Fruit fly (Drosophila melanogaster) whole organism, embryonic: Measurements from ENCODE around the gene Muc91C.
A peak's percentile ranks its signal among the peaks of the same experiment; 100 is the strongest.

Experiments
- ATbp ChIP-seq: fragments of 200-800 bp; sonication (Bioruptor generic); optimal IDR thresholded peaks from 2 replicates; lab custom pipeline; 2017; ENCODE audit warnings: missing biosample characterization, mild to moderate bottlenecking, missing genetic modification characterization, missing genetic modification reagents
- Antp ChIP-seq: fragments of 200-800 bp; sonication (Bioruptor generic); optimal IDR thresholded peaks from 3 replicates; lab custom pipeline; 2016; ENCODE audit warnings: missing biosample characterization, missing genetic modification characterization
- Atf3 ChIP-seq: fragments of 200-800 bp; sonication (Bioruptor generic); optimal IDR thresholded peaks from 3 replicates; lab custom pipeline; 2016; ENCODE audit warnings: missing biosample characterization, missing genetic modification characterization
- B-H1 ChIP-seq: fragments of 200-800 bp; sonication (Bioruptor generic); IDR thresholded peaks from 3 replicates; pipeline ENCODE4 v1.3.6; 2022; ENCODE audit warnings: missing biosample characterization, missing genetic modification characterization
- BEAF-32 ChIP-seq: fragments of 200-800 bp; sonication (Bioruptor generic); optimal IDR thresholded peaks from 3 replicates; lab custom pipeline; 2017; ENCODE audit warnings: missing biosample characterization, missing genetic modification characterization, mild to moderate bottlenecking, moderate library complexity, missing genetic modification reagents
- CG11456 ChIP-seq: fragments of 200-800 bp; sonication (Bioruptor generic); IDR thresholded peaks from 3 replicates; pipeline ENCODE4 v1.3.6; 2022; ENCODE audit warnings: missing biosample characterization, missing genetic modification characterization
- CG1233 ChIP-seq: fragments of 200-800 bp; sonication (Bioruptor generic); optimal IDR thresholded peaks from 4 replicates; lab custom pipeline; 2018; ENCODE audit warnings: missing biosample characterization, mild to moderate bottlenecking, missing genetic modification characterization
- CG14441 ChIP-seq: fragments of 200-800 bp; sonication (Bioruptor generic); IDR thresholded peaks from 2 replicates; pipeline ENCODE4 v1.3.6; 2022; ENCODE audit warnings: missing biosample characterization, missing genetic modification characterization
- CG14860 ChIP-seq: fragments of 200-800 bp; sonication (Bioruptor generic); IDR thresholded peaks from 3 replicates; pipeline ENCODE4 v1.3.6; 2022; ENCODE audit warnings: missing biosample characterization, missing genetic modification characterization; ENCODE audit not compliant: partially characterized antibody
- CG1602 ChIP-seq: fragments of 200-800 bp; sonication (Bioruptor generic); optimal IDR thresholded peaks from 3 replicates; lab custom pipeline; 2016; ENCODE audit warnings: missing biosample characterization, missing genetic modification characterization
- CG2199 ChIP-seq: fragments of 200-800 bp; sonication (Bioruptor generic); IDR thresholded peaks from 3 replicates; pipeline ENCODE4 v1.3.6; 2022; ENCODE audit warnings: missing biosample characterization, missing genetic modification characterization
- CG5953 ChIP-seq: fragments of 200-800 bp; sonication (Bioruptor generic); IDR thresholded peaks from 2 replicates; pipeline ENCODE4 v1.3.6; 2022; ENCODE audit warnings: missing biosample characterization, missing genetic modification characterization
- CG6765 ChIP-seq: fragments of 200-800 bp; sonication (Bioruptor generic); optimal IDR thresholded peaks from 3 replicates; lab custom pipeline; 2017; ENCODE audit warnings: missing biosample characterization, mild to moderate bottlenecking, missing genetic modification characterization
- CG8765 ChIP-seq: fragments of 200-800 bp; sonication (Bioruptor generic); IDR thresholded peaks from 2 replicates; pipeline ENCODE4 v1.3.6; 2022; ENCODE audit warnings: missing biosample characterization, missing genetic modification characterization
- Dll ChIP-seq: fragments of 200-800 bp; sonication (Bioruptor generic); IDR thresholded peaks from 4 replicates; pipeline ENCODE4 v1.3.6; 2022; ENCODE audit warnings: missing biosample characterization, missing genetic modification characterization; ENCODE audit not compliant: partially characterized antibody
- Ets97D ChIP-seq: fragments of 200-800 bp; sonication (Bioruptor generic); optimal IDR thresholded peaks from 3 replicates; lab custom pipeline; 2016; ENCODE audit warnings: missing biosample characterization, missing genetic modification characterization
- GATAe ChIP-seq: fragments of 200-800 bp; sonication (Bioruptor generic); conservative IDR thresholded peaks from 2 replicates; pipeline ENCODE4 v1.3.6; 2022; ENCODE audit warnings: missing biosample characterization, missing genetic modification characterization
- Gug ChIP-seq: fragments of 200-800 bp; sonication (Bioruptor generic); IDR thresholded peaks from 4 replicates; pipeline ENCODE4 v1.3.6; 2022; ENCODE audit warnings: missing biosample characterization, missing genetic modification characterization
- H15 ChIP-seq: fragments of 200-800 bp; sonication (Bioruptor generic); IDR thresholded peaks from 3 replicates; pipeline ENCODE4 v1.3.6; 2022; ENCODE audit warnings: missing biosample characterization, missing genetic modification characterization
- HLH3B ChIP-seq: fragments of 200-800 bp; sonication (Bioruptor generic); IDR thresholded peaks from 2 replicates; pipeline ENCODE4 v1.3.6; 2022; ENCODE audit warnings: missing biosample characterization, missing genetic modification characterization
- Hey ChIP-seq: fragments of 200-800 bp; sonication (Bioruptor generic); optimal IDR thresholded peaks from 3 replicates; lab custom pipeline; 2018; ENCODE audit warnings: missing biosample characterization, mild to moderate bottlenecking, missing genetic modification characterization
- Lpt ChIP-seq: fragments of >200 bp; optimal IDR thresholded peaks from 2 replicates; lab custom pipeline; 2018; ENCODE audit warnings: missing biosample characterization, missing genetic modification characterization
- Med ChIP-seq: fragments of 200-800 bp; sonication (Bioruptor generic); peaks from one replicate; lab custom pipeline; 2016; ENCODE audit warnings: missing biosample characterization, missing genetic modification characterization, mild to moderate bottlenecking, inconsistent platforms, moderate library complexity
- Neu2 ChIP-seq: fragments of 200-800 bp; sonication (Bioruptor generic); optimal IDR thresholded peaks from 3 replicates; lab custom pipeline; 2016; ENCODE audit warnings: missing biosample characterization, missing genetic modification characterization, borderline replicate concordance
- Scr ChIP-seq: fragments of 200-800 bp; sonication (Bioruptor generic); IDR thresholded peaks from 2 replicates; pipeline ENCODE4 v1.3.6; 2022; ENCODE audit warnings: missing biosample characterization, missing genetic modification characterization; ENCODE audit not compliant: partially characterized antibody
- Tbp ChIP-seq: fragments of >200 bp; optimal IDR thresholded peaks from 2 replicates; lab custom pipeline; 2018; ENCODE audit warnings: missing biosample characterization, missing genetic modification characterization
- amos ChIP-seq: fragments of 200-800 bp; sonication (Bioruptor generic); IDR thresholded peaks from 2 replicates; pipeline ENCODE4 v1.3.6; 2022; ENCODE audit warnings: missing biosample characterization, missing genetic modification characterization; ENCODE audit not compliant: partially characterized antibody
- aop ChIP-seq: fragments of 200-800 bp; sonication (Bioruptor generic); IDR thresholded peaks from 2 replicates; pipeline ENCODE4 v1.3.6; 2022; ENCODE audit warnings: missing biosample characterization, missing genetic modification characterization
- ase ChIP-seq: fragments of 200-800 bp; sonication (Bioruptor generic); IDR thresholded peaks from 3 replicates; pipeline ENCODE4 v1.3.6; 2022; ENCODE audit warnings: missing biosample characterization, missing genetic modification characterization
- bcd ChIP-seq: fragments of 200-800 bp; sonication (Bioruptor generic); optimal IDR thresholded peaks from 2 replicates; lab custom pipeline; 2017; ENCODE audit warnings: missing biosample characterization, mild to moderate bottlenecking, missing genetic modification characterization
- chn ChIP-seq: fragments of 200-800 bp; sonication (Bioruptor generic); optimal IDR thresholded peaks from 2 replicates; lab custom pipeline; 2016; ENCODE audit warnings: missing biosample characterization, missing genetic modification characterization
- en ChIP-seq: fragments of 200-800 bp; sonication (Bioruptor generic); optimal IDR thresholded peaks from 2 replicates; lab custom pipeline; 2016; ENCODE audit warnings: missing biosample characterization, missing genetic modification characterization
- gfzf ChIP-seq: fragments of 200-800 bp; sonication (Bioruptor generic); optimal IDR thresholded peaks from 2 replicates; lab custom pipeline; 2016; ENCODE audit warnings: missing biosample characterization, mild to moderate bottlenecking, missing genetic modification characterization, moderate library complexity
- jigr1 ChIP-seq: fragments of 200-800 bp; sonication (Bioruptor generic); IDR thresholded peaks from 3 replicates; pipeline ENCODE4 v1.3.6; 2022; ENCODE audit warnings: missing biosample characterization, missing genetic modification characterization
- lmd ChIP-seq: fragments of 200-800 bp; sonication (Bioruptor generic); IDR thresholded peaks from 2 replicates; pipeline ENCODE4 v1.3.6; 2022; ENCODE audit warnings: missing biosample characterization, missing genetic modification characterization
- oc ChIP-seq: fragments of 200-800 bp; sonication (Bioruptor generic); optimal IDR thresholded peaks from 2 replicates; lab custom pipeline; 2018; ENCODE audit warnings: missing biosample characterization, mild to moderate bottlenecking, missing genetic modification characterization, moderate library complexity
- otp ChIP-seq: fragments of 200-800 bp; sonication (Bioruptor generic); IDR thresholded peaks from 3 replicates; pipeline ENCODE4, ENCODE4 v1.3.6; 2022; ENCODE audit warnings: missing biosample characterization, missing genetic modification characterization
- p53 ChIP-seq: fragments of 200-800 bp; sonication (Bioruptor generic); optimal IDR thresholded peaks from 2 replicates; lab custom pipeline; 2016; ENCODE audit warnings: missing biosample characterization, missing genetic modification characterization
- pan ChIP-seq, 4 experiments: fragments of >200 bp in 3 of 4; fragments of 200-800 bp in 1 of 4; sonication (Bioruptor generic) in 1 of 4; optimal IDR thresholded peaks in 3 of 4; IDR thresholded peaks in 1 of 4; 2 replicates each; pipeline versions ENCODE4 v1.3.6 to Lab custom; 2017 to 2022; ENCODE audit warnings: missing biosample characterization in 2 of 4, missing genetic modification characterization in 2 of 4, mixed read lengths in 1 of 4
- phol ChIP-seq: fragments of 200-800 bp; sonication (Bioruptor generic); optimal IDR thresholded peaks from 3 replicates; lab custom pipeline; 2018; ENCODE audit warnings: missing biosample characterization, mild to moderate bottlenecking, missing genetic modification characterization, moderate library complexity
- pita ChIP-seq: fragments of 200-800 bp; sonication (Bioruptor generic); optimal IDR thresholded peaks from 2 replicates; lab custom pipeline; 2017; ENCODE audit warnings: missing biosample characterization, mild to moderate bottlenecking, missing genetic modification characterization
- prd ChIP-seq, 3 experiments: fragments of >200 bp in 2 of 3; fragments of 200-800 bp in 1 of 3; sonication (Bioruptor generic) in 1 of 3; optimal IDR thresholded peaks in 2 of 3; IDR thresholded peaks in 1 of 3; 2 replicates in 2 of 3; 3 replicates in 1 of 3; pipeline versions ENCODE4 v1.3.6 to Lab custom; 2017 to 2022; ENCODE audit warnings: missing biosample characterization in 1 of 3, missing genetic modification characterization in 1 of 3
- psq ChIP-seq: fragments of 200-800 bp; sonication (Bioruptor generic); optimal IDR thresholded peaks from 2 replicates; lab custom pipeline; 2017; ENCODE audit warnings: missing biosample characterization, missing genetic modification characterization
- sens ChIP-seq: fragments of 200-800 bp; sonication (Bioruptor generic); peaks from one replicate; lab custom pipeline; 2016; ENCODE audit warnings: missing biosample characterization, missing genetic modification characterization
- sens-2 ChIP-seq: fragments of 200-800 bp; sonication (Bioruptor generic); IDR thresholded peaks from 2 replicates; pipeline ENCODE4 v1.3.6; 2022; ENCODE audit warnings: missing biosample characterization, missing genetic modification characterization
- sisA ChIP-seq: fragments of 200-800 bp; sonication (Bioruptor generic); IDR thresholded peaks from 2 replicates; pipeline ENCODE4 v1.3.6; 2022; ENCODE audit warnings: missing biosample characterization, missing genetic modification characterization
- stwl ChIP-seq: fragments of 200-800 bp; sonication (Bioruptor generic); optimal IDR thresholded peaks from 3 replicates; lab custom pipeline; 2018; ENCODE audit warnings: missing biosample characterization, mild to moderate bottlenecking, missing genetic modification characterization, moderate library complexity
- trem ChIP-seq: fragments of 200-800 bp; optimal IDR thresholded peaks from 3 replicates; lab custom pipeline; 2019; ENCODE audit warnings: missing biosample characterization, mild to moderate bottlenecking, missing genetic modification characterization, moderate library complexity
- vvl ChIP-seq: fragments of 200-800 bp; sonication (Bioruptor generic); IDR thresholded peaks from 2 replicates; pipeline ENCODE4 v1.3.6; 2022; ENCODE audit warnings: missing biosample characterization, missing genetic modification characterization
- wek ChIP-seq: fragments of 200-800 bp; sonication (Bioruptor generic); optimal IDR thresholded peaks from 3 replicates; lab custom pipeline; 2018; ENCODE audit warnings: missing biosample characterization, mild to moderate bottlenecking, missing genetic modification characterization, moderate library complexity

Muc91C gene

DNA sequence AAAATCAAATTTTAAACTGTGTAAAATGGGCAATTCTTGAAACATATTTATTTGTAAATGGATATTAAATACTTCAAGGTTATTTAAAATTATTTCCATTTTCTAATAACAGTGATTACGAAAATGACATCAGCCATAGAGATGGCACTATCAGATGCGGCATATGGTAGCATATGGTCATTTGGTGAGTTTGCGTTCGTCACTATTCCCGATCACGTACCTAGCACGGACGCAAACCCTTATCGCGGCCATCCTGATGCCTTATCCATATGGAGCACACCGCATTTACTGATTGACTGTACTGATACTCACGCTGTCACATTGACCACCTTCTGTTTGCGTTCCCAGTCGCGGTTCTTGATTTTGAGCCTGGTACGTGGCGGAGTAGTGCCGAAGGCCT is 45.6 kb upstream of the Muc91C start (continued):
- TF ChIP-seq jigr1: no peak
- TF ChIP-seq phol: peak; percentile 35
- peak; percentile 53; the same call in 1 of the 3 replicates for TF ChIP-seq CG11456 (GFP tag; lab: Robert Waterston, UW)
- TF ChIP-seq CG1602 (GFP tag; lab: Kevin White, UChicago): no peak
- no peak for TF ChIP-seq CG1233
- peak; percentile 20 for TF ChIP-seq gfzf (GFP tag; lab: Kevin White, UChicago)
- TF ChIP-seq ase (GFP tag; lab: Robert Waterston, UW): no peak
- TF ChIP-seq sens (GFP tag; lab: Kevin White, UChicago): peak; percentile 74
- no peak for TF ChIP-seq chn (GFP tag; lab: Kevin White, UChicago)
- TF ChIP-seq Tbp: no peak
- TF ChIP-seq B-H1: no peak
- TF ChIP-seq trem (tag; lab: Kevin White, UChicago): peak; percentile 39
- no peak for TF ChIP-seq bcd (GFP tag; lab: Kevin White, UChicago)
- TF ChIP-seq lmd: no peak
- TF ChIP-seq GATAe (GFP tag; lab: Robert Waterston, UW): no peak
- TF ChIP-seq en (GFP tag; lab: Kevin White, UChicago): no peak
- TF ChIP-seq Dll (GFP tag; lab: Robert Waterston, UW): peak; percentile 15; the same call in 1 of the 4 replicates
- TF ChIP-seq stwl (tag; lab: Kevin White, UChicago): peak; percentile 68
- TF ChIP-seq pan (optimal IDR thresholded peaks at IDR 0.05; lab: Kevin White, UChicago): no peak
- TF ChIP-seq pan (GFP tag; optimal IDR thresholded peaks at IDR 0.05 in 1 of 2, IDR thresholded peaks at IDR 0.05 in 1 of 2): peak in 1 of 2 experiments; percentile 6
- no peak for TF ChIP-seq aop (GFP tag; lab: Robert Waterston, UW)
- TF ChIP-seq Antp (GFP tag; lab: Kevin White, UChicago): peak; percentile 13
- no peak for TF ChIP-seq wek
- TF ChIP-seq CG5953 (GFP tag; lab: Robert Waterston, UW): no peak
- TF ChIP-seq CG8765 (GFP tag; lab: Robert Waterston, UW): peak; percentile 10; the same call in 1 of the 2 replicates
- peak; percentile 45; the same call in 1 of the 4 replicates for TF ChIP-seq Gug (GFP tag; lab: Robert Waterston, UW)
- no peak for TF ChIP-seq prd (optimal IDR thresholded peaks at IDR 0.05; lab: Kevin White, UChicago)
- peak; percentile 51; the same call in 2 of the 3 replicates for TF ChIP-seq prd (GFP tag; IDR thresholded peaks at IDR 0.05; lab: Robert Waterston, UW)
- no peak for TF ChIP-seq p53 (GFP tag; lab: Kevin White, UChicago)
- TF ChIP-seq psq (GFP tag; lab: Kevin White, UChicago): no peak
- TF ChIP-seq sens-2 (GFP tag; lab: Robert Waterston, UW): no peak
- peak; percentile 58 for TF ChIP-seq Med (GFP tag; lab: Kevin White, UChicago)
- peak; percentile 57 for TF ChIP-seq BEAF-32 (GFP tag; lab: Kevin White, UChicago)
- TF ChIP-seq ATbp (GFP tag; lab: Kevin White, UChicago): no peak
- peak; percentile 21 for TF ChIP-seq pita
- no peak for TF ChIP-seq vvl (GFP tag; lab: Robert Waterston, UW)
- peak; percentile 34; the same call in 1 of the 3 replicates for TF ChIP-seq H15 (GFP tag; lab: Robert Waterston, UW)
- TF ChIP-seq Scr: peak; percentile 52
- TF ChIP-seq Ets97D: peak; percentile 3
- TF ChIP-seq sisA (GFP tag; lab: Robert Waterston, UW): no peak
- no peak for TF ChIP-seq Lpt (GFP tag; lab: Kevin White, UChicago)
- TF ChIP-seq CG14441: peak; percentile 17; the same call in 1 of the 2 replicates
- no peak for TF ChIP-seq otp (GFP tag; lab: Robert Waterston, UW)
- peak; percentile 46 for TF ChIP-seq amos
- no peak for TF ChIP-seq HLH3B (GFP tag; lab: Robert Waterston, UW)
- no peak for TF ChIP-seq oc (tag; lab: Kevin White, UChicago)
- TF ChIP-seq Atf3 (GFP tag; lab: Kevin White, UChicago): peak; percentile 24
- TF ChIP-seq Neu2 (GFP tag; lab: Kevin White, UChicago): peak; percentile 92
- TF ChIP-seq Hey (tag; lab: Kevin White, UChicago): no peak
- 0 out of 3 replicates have a peak, but pooled peaks have one; percentile 39 for TF ChIP-seq CG14860 (GFP tag; lab: Robert Waterston, UW)
- TF ChIP-seq CG6765 (GFP tag; lab: Kevin White, UChicago): no peak
- TF ChIP-seq CG2199 (GFP tag; lab: Robert Waterston, UW): 0 out of 3 replicates have a peak, but pooled peaks have one; percentile 27
